Worm (Caenorhabditis elegans): Measurements from ENCODE around the gene Y49E10.27.

Gene Y49E10.27

DNA sequence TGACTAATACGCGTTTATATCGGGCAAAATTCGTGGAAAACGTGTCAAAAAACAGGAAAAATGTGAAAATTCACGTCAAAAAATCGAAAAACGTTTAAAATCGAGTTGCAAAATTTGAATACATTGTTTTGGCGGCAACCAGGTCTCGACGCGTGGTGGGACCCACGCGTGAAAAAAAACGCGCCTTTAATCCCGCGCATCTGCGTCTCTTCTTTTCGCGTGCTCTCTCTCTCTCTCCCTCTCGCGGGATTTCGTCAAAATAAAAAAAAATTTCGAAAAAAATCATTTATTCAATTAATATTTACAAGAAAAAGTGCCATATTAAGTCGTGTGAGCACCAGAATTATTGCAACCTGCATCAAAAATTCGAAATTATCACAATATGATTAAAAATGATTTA, 19.1 kb downstream of the Y49E10.27 start, which contains the start of gene ani-1:
Gene ani-1 (minus strand): TSS at position 61 of the 400 bp plus-strand sequence.
- TF ChIP-seq ama-1 (optimal IDR thresholded peaks at IDR 0.05) (no peak), peb-1 (tag; optimal IDR thresholded peaks at IDR 0.05) (no peak), nhr-23 (tag; optimal IDR thresholded peaks at IDR 0.05) (no peak), lsy-2 (tag; optimal IDR thresholded peaks at IDR 0.05) (peak; percentile 45 to 85), nhr-10 (tag; optimal IDR thresholded peaks at IDR 0.05) (no peak), C34F6.9 (tag; optimal IDR thresholded peaks at IDR 0.05) (peak; percentile 70), zag-1 (tag; optimal IDR thresholded peaks at IDR 0.05) (no peak), sma-9 (GFP tag; optimal IDR thresholded peaks at IDR 0.05) (peak; percentile 34), sma-9 (tag; optimal IDR thresholded peaks at IDR 0.05) (no peak), sma-3 (GFP tag; optimal IDR thresholded peaks at IDR 0.05) (peak; percentile 75), skn-1 (tag; optimal IDR thresholded peaks at IDR 0.05) (no peak), unc-39 (tag; optimal IDR thresholded peaks at IDR 0.05) (no peak), lin-13 (GFP tag; optimal IDR thresholded peaks at IDR 0.05) (peak; percentile 82), nhr-77 (tag; optimal IDR thresholded peaks at IDR 0.05) (no peak), gmeb-1 (tag; optimal IDR thresholded peaks at IDR 0.05) (peak; percentile 79), mbf-1 (tag; optimal IDR thresholded peaks at IDR 0.05) (no peak), alr-1 (tag; optimal IDR thresholded peaks at IDR 0.05) (no peak), blmp-1 (tag; optimal IDR thresholded peaks at IDR 0.05; ENCODE audit: insufficient read depth) (peak; percentile 50), snpc-4 (tag; optimal IDR thresholded peaks at IDR 0.05) (peak; percentile 37), lin-39 (tag; optimal IDR thresholded peaks at IDR 0.05) (no peak), sem-4 (tag; optimal IDR thresholded peaks at IDR 0.05) (no peak), nhr-12 (tag; optimal IDR thresholded peaks at IDR 0.05) (no peak), nhr-237 (tag; optimal IDR thresholded peaks at IDR 0.05) (no peak), unc-55 (GFP tag; optimal IDR thresholded peaks at IDR 0.05) (peak; percentile 88), egl-27 (tag; optimal IDR thresholded peaks at IDR 0.05) (no peak), ceh-16 (tag; optimal IDR thresholded peaks at IDR 0.05) (no peak), ztf-11 (tag; optimal IDR thresholded peaks at IDR 0.05) (no peak), Y55F3AM.14 (GFP tag; optimal IDR thresholded peaks at IDR 0.05) (no peak), ztf-4 (tag; optimal IDR thresholded peaks at IDR 0.05) (no peak), F13H6.1 (tag; optimal IDR thresholded peaks at IDR 0.05) (peak; percentile 43), crh-2 (tag; optimal IDR thresholded peaks at IDR 0.05) (peak; percentile 53), nhr-6 (tag; optimal IDR thresholded peaks at IDR 0.05) (no peak), mab-5 (tag; optimal IDR thresholded peaks at IDR 0.05) (peak; percentile 45), elt-3 (tag; optimal IDR thresholded peaks at IDR 0.05) (no peak), nhr-21 (tag; optimal IDR thresholded peaks at IDR 0.05) (peak; percentile 27), unc-62 (GFP tag; optimal IDR thresholded peaks at IDR 0.05) (no peak), ZK546.5 (tag; optimal IDR thresholded peaks at IDR 0.05) (no peak), aly-2 (tag; optimal IDR thresholded peaks at IDR 0.05) (no peak), nhr-25 (tag; optimal IDR thresholded peaks at IDR 0.05) (peak; percentile 67), fos-1 (tag; optimal IDR thresholded peaks at IDR 0.05) (no peak), ceh-82 (tag; optimal IDR thresholded peaks at IDR 0.05) (no peak), lin-11 (tag; optimal IDR thresholded peaks at IDR 0.05) (peak; percentile 46), mdl-1 (tag; optimal IDR thresholded peaks at IDR 0.05) (no peak), nhr-129 (tag; optimal IDR thresholded peaks at IDR 0.05) (peak; percentile 60), nhr-11 (tag; optimal IDR thresholded peaks at IDR 0.05) (no peak), dmd-4 (tag; optimal IDR thresholded peaks at IDR 0.05) (no peak), elt-1 (tag; optimal IDR thresholded peaks at IDR 0.05) (no peak), R02D3.7 (tag; optimal IDR thresholded peaks at IDR 0.05) (no peak), ztf-1 (GFP tag; conservative IDR thresholded peaks at IDR 0.05) (no peak)
